Worm (Caenorhabditis elegans) whole organism, mixed stage, embryonic: ENCODE measurements around the gene taf-3.

ENCODE experiments used
- bed-3 ChIP-seq: fragments of 200-800 bp; sonication (Bioruptor generic); optimal IDR thresholded peaks from 3 replicates; lab custom pipeline; 2018; ENCODE audit warnings: mild to moderate bottlenecking, missing genetic modification characterization, moderate library complexity, missing compliant biosample characterization
- blmp-1 ChIP-seq: fragments of 150-350 bp; optimal IDR thresholded peaks from 2 replicates; lab custom pipeline; 2014; ENCODE audit warnings: missing biosample characterization, missing genetic modification characterization
- ceh-39 ChIP-seq: fragments of 150-350 bp; optimal IDR thresholded peaks from 2 replicates; lab custom pipeline; 2014; ENCODE audit warnings: missing biosample characterization, missing genetic modification characterization
- ceh-43 ChIP-seq: fragments of 200-800 bp; sonication (Bioruptor generic); optimal IDR thresholded peaks from 2 replicates; lab custom pipeline; 2018; ENCODE audit warnings: mild to moderate bottlenecking, missing genetic modification characterization, moderate library complexity, missing compliant biosample characterization
- ceh-83 ChIP-seq: fragments of 200-800 bp; sonication (Bioruptor generic); optimal IDR thresholded peaks from 2 replicates; lab custom pipeline; 2018; ENCODE audit warnings: mild to moderate bottlenecking, missing genetic modification characterization, missing compliant biosample characterization
- ces-1 ChIP-seq: fragments of 150-350 bp; optimal IDR thresholded peaks from 2 replicates; lab custom pipeline; 2014; ENCODE audit warnings: missing biosample characterization, missing genetic modification reagents, missing genetic modification characterization
- cnd-1 ChIP-seq: fragments of 200-800 bp; sonication (Bioruptor generic); optimal IDR thresholded peaks from 2 replicates; lab custom pipeline; 2018; ENCODE audit warnings: mild to moderate bottlenecking, missing genetic modification characterization, missing compliant biosample characterization
- drap-1 ChIP-seq: fragments of 200-800 bp; sonication (Bioruptor generic); optimal IDR thresholded peaks from 3 replicates; lab custom pipeline; 2018; ENCODE audit warnings: mild to moderate bottlenecking, missing genetic modification characterization, missing compliant biosample characterization
- elt-1 ChIP-seq: sonication (generic microtip); optimal IDR thresholded peaks from 2 replicates; lab custom pipeline; 2017; ENCODE audit warnings: missing genetic modification characterization, mild to moderate bottlenecking, missing compliant biosample characterization, antibody characterized with exemption, moderate library complexity, borderline replicate concordance; ENCODE audit not compliant: insufficient read depth
- elt-3 ChIP-seq: fragments of 150-350 bp; optimal IDR thresholded peaks from 2 replicates; lab custom pipeline; 2014; ENCODE audit warnings: missing biosample characterization, missing genetic modification characterization
- ham-2 ChIP-seq: fragments of 200-800 bp; sonication (Bioruptor generic); optimal IDR thresholded peaks from 2 replicates; lab custom pipeline; 2018; ENCODE audit warnings: mild to moderate bottlenecking, missing genetic modification characterization, missing compliant biosample characterization
- hlh-1 ChIP-seq: fragments of 150-350 bp; optimal IDR thresholded peaks from 2 replicates; lab custom pipeline; 2014; ENCODE audit warnings: missing biosample characterization, missing genetic modification reagents, missing genetic modification characterization
- lin-13 ChIP-seq: fragments of 150-350 bp; optimal IDR thresholded peaks from 2 replicates; lab custom pipeline; 2014; ENCODE audit warnings: missing biosample characterization, missing genetic modification characterization
- lin-32 ChIP-seq: fragments of 200-800 bp; sonication (Bioruptor generic); optimal IDR thresholded peaks from 2 replicates; lab custom pipeline; 2018; ENCODE audit warnings: mild to moderate bottlenecking, missing genetic modification characterization, missing compliant biosample characterization
- lsy-2 ChIP-seq: fragments of 150-350 bp; optimal IDR thresholded peaks from 2 replicates; lab custom pipeline; 2014; ENCODE audit warnings: missing biosample characterization, missing genetic modification characterization
- mep-1 ChIP-seq: fragments of 150-350 bp; optimal IDR thresholded peaks from 2 replicates; lab custom pipeline; 2017; ENCODE audit warnings: missing biosample characterization, missing genetic modification reagents, missing genetic modification characterization, inconsistent platforms
- mls-2 ChIP-seq: sonication (generic microtip); optimal IDR thresholded peaks from 2 replicates; lab custom pipeline; 2016; ENCODE audit warnings: mild to moderate bottlenecking, missing genetic modification characterization, moderate library complexity, missing compliant biosample characterization
- nhr-2 ChIP-seq: fragments of 150-350 bp; optimal IDR thresholded peaks from 2 replicates; lab custom pipeline; 2014; ENCODE audit warnings: missing biosample characterization, missing genetic modification characterization
- nhr-28 ChIP-seq: fragments of 150-350 bp; optimal IDR thresholded peaks from 2 replicates; lab custom pipeline; 2014; ENCODE audit warnings: missing biosample characterization, missing genetic modification characterization
- nhr-76 ChIP-seq: sonication (generic microtip); optimal IDR thresholded peaks from 2 replicates; lab custom pipeline; 2017; ENCODE audit warnings: missing biosample characterization, missing genetic modification characterization
- pha-4 ChIP-seq: fragments of 150-350 bp; optimal IDR thresholded peaks from 2 replicates; lab custom pipeline; 2018; ENCODE audit warnings: missing biosample characterization, missing genetic modification reagents, missing genetic modification characterization
- sem-2 ChIP-seq: fragments of 200-800 bp; sonication (Bioruptor generic); optimal IDR thresholded peaks from 2 replicates; lab custom pipeline; 2018; ENCODE audit warnings: mild to moderate bottlenecking, missing genetic modification characterization, missing compliant biosample characterization
- snpc-4 ChIP-seq: fragments of 150-350 bp; optimal IDR thresholded peaks from 2 replicates; lab custom pipeline; 2014; ENCODE audit warnings: missing biosample characterization, missing genetic modification characterization
- sptf-1 ChIP-seq: sonication (generic microtip); optimal IDR thresholded peaks from 2 replicates; lab custom pipeline; 2017; ENCODE audit warnings: mild to moderate bottlenecking, missing genetic modification characterization, moderate library complexity, missing compliant biosample characterization
- tbx-8 ChIP-seq: fragments of 200-800 bp; sonication (Bioruptor generic); optimal IDR thresholded peaks from 2 replicates; lab custom pipeline; 2018; ENCODE audit warnings: mild to moderate bottlenecking, missing genetic modification characterization, moderate library complexity, missing compliant biosample characterization
- unc-120 ChIP-seq: sonication (generic microtip); optimal IDR thresholded peaks from 2 replicates; lab custom pipeline; 2017; ENCODE audit warnings: missing genetic modification characterization, missing compliant biosample characterization; ENCODE audit not compliant: poor library complexity, severe bottlenecking
- unc-39 ChIP-seq: fragments of 150-350 bp; optimal IDR thresholded peaks from 2 replicates; lab custom pipeline; 2014; ENCODE audit warnings: missing biosample characterization, missing genetic modification characterization
- unc-62 ChIP-seq: fragments of 150-350 bp; optimal IDR thresholded peaks from 2 replicates; lab custom pipeline; 2014; ENCODE audit warnings: missing biosample characterization, missing genetic modification reagents, missing genetic modification characterization
- zip-8 ChIP-seq: fragments of 150-350 bp; optimal IDR thresholded peaks from 2 replicates; lab custom pipeline; 2014; ENCODE audit warnings: missing biosample characterization, missing genetic modification characterization
- ztf-11 ChIP-seq: fragments of 150-350 bp; optimal IDR thresholded peaks from 2 replicates; lab custom pipeline; 2014; ENCODE audit warnings: missing biosample characterization, missing genetic modification characterization

The taf-3 gene

DNA sequence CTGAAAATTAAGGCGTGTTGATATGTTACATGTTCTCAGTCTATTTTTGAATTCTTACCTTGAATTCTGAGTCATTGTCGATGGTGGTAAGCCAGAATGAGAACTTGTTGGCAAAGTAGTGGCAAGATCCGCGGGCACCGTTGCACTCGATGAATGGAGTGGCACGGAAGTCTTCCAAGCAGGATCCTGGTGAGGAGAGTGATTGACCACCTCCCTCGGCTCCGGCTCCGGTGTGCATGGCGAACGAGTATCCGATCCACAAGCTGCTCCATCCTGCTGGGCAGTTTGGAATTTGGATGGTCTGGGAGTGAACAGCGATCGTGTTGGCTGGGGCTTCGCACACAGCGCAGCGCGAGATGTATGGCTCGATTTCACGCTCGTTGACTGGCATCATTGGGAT lies 48.9 kb downstream of the taf-3 start:
- TF ChIP-seq unc-62 (GFP tag; lab: Kevin White, UChicago) (no peak), blmp-1 (tag; lab: Kevin White, UChicago) (no peak), hlh-1 (tag; lab: Kevin White, UChicago) (no peak), ceh-43 (GFP tag; lab: Kevin White, UChicago) (no peak), nhr-76 (no peak), snpc-4 (no peak), ces-1 (GFP tag; lab: Kevin White, UChicago) (no peak), mls-2 (tag; lab: Kevin White, UChicago) (no peak), zip-8 (tag; lab: Kevin White, UChicago) (no peak), sem-2 (GFP tag; lab: Kevin White, UChicago) (no peak), elt-3 (no peak), nhr-2 (tag; lab: Kevin White, UChicago) (no peak), pha-4 (tag; lab: Kevin White, UChicago) (no peak), sptf-1 (tag; lab: Kevin White, UChicago) (no peak)

DNA sequence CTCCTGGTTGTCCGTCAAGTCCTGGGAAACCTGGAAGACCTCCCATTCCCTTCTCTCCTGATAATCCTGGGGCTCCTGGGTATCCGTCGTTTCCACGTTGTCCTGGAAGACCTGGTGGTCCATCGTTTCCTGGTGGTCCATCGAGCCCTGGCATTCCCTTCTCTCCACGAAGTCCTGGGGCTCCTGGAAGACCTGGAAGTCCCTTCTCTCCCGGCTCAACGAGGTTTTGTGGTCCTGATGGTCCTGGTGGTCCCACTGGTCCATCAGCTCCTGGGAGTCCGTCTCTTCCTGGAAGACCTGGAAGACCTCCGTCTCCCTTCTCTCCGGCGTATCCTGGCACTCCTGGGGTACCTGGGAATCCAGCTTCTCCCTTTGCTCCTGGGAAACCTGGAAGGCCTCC lies 49.7 kb downstream of the taf-3 start:
- TF ChIP-seq ceh-39 (tag; lab: Kevin White, UChicago) (no peak), cnd-1 (tag; lab: Kevin White, UChicago) (no peak), unc-39 (tag; lab: Kevin White, UChicago) (no peak), lin-13 (tag; lab: Kevin White, UChicago) (no peak), nhr-28 (tag; lab: Kevin White, UChicago) (no peak), ztf-11 (tag; lab: Kevin White, UChicago) (no peak), mep-1 (tag; lab: Kevin White, UChicago) (no peak), ceh-43 (GFP tag; lab: Kevin White, UChicago) (no peak), mls-2 (tag; lab: Kevin White, UChicago) (no peak), pha-4 (tag; lab: Kevin White, UChicago) (no peak), bed-3 (no peak), ceh-83 (GFP tag; lab: Kevin White, UChicago) (no peak), hlh-1 (tag; lab: Kevin White, UChicago) (no peak), ham-2 (GFP tag; lab: Kevin White, UChicago) (no peak)

DNA sequence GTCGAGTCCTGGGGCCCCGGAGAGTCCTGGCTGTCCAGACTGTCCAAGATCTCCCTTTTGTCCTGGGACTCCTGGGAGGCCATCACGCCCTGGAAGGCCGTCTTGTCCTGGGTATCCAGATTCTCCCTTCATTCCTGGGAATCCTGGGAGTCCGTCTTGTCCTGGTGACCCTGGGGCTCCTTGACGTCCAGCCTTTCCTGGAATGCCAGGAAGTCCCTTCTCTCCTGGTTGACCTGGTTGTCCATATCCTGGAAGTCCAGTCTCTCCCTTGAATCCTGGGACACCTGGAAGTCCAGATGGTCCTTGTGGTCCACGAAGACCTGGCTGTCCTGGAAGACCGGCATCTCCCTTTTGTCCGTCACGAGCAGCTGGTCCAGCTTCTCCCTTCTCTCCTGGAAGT lies 50.8 kb downstream of the taf-3 start:
- no peak for TF ChIP-seq snpc-4
- no peak for TF ChIP-seq unc-120 (tag; lab: Kevin White, UChicago)
- TF ChIP-seq elt-1 (tag; lab: Kevin White, UChicago): no peak
- no peak for TF ChIP-seq mls-2 (tag; lab: Kevin White, UChicago)
- TF ChIP-seq sptf-1 (tag; lab: Kevin White, UChicago): no peak

DNA sequence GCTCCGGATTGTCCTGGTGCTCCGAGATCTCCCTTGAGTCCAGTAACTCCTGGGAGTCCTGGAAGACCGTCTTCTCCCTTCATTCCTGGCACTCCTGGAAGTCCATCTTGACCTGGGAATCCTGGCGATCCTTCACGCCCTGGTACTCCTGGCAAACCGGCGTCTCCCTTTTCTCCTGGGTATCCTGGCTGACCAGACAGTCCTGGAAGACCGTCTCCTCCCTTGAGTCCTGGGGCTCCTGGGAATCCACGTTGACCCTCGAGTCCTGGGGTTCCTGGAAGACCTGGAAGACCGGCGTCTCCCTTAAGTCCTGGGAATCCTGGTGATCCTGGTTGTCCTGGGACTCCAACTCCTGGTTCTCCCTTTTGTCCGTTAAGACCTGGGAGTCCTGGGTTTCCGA lies 51.8 kb downstream of the taf-3 start:
- TF ChIP-seq ces-1 (GFP tag; lab: Kevin White, UChicago) (no peak), unc-120 (tag; lab: Kevin White, UChicago) (no peak), unc-39 (tag; lab: Kevin White, UChicago) (no peak), ceh-43 (GFP tag; lab: Kevin White, UChicago) (no peak), blmp-1 (tag; lab: Kevin White, UChicago) (no peak), elt-3 (no peak), lsy-2 (tag; lab: Kevin White, UChicago) (no peak), lin-13 (tag; lab: Kevin White, UChicago) (no peak), sem-2 (GFP tag; lab: Kevin White, UChicago) (no peak), lin-32 (GFP tag; lab: Kevin White, UChicago) (no peak), zip-8 (tag; lab: Kevin White, UChicago) (no peak), cnd-1 (tag; lab: Kevin White, UChicago) (no peak), elt-1 (tag; lab: Kevin White, UChicago) (no peak), nhr-28 (tag; lab: Kevin White, UChicago) (no peak), sptf-1 (tag; lab: Kevin White, UChicago) (no peak), ham-2 (GFP tag; lab: Kevin White, UChicago) (no peak), drap-1 (no peak), snpc-4 (no peak), tbx-8 (GFP tag; lab: Kevin White, UChicago) (no peak)

DNA sequence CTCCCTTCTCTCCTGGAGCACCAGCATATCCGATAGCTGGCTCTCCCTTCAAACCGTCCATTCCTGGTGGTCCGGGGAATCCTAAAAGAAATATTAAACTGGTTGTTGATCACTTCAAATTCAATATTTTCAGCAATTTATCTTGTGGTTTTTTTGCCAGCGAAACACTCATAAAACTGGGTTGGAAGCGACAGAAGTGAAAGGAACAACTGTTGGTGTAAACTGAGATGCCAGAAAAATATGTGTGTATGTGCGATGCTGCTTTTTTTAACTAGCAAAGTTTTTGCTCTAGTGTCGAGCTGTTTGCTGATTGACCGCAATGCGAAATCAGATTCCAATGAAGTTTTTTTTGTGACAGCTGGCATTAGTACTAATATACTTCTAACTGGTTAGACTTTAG lies 55.0 kb downstream of the taf-3 start:
- TF ChIP-seq elt-3 (no peak), unc-39 (tag; lab: Kevin White, UChicago) (no peak), ham-2 (GFP tag; lab: Kevin White, UChicago) (no peak), ceh-83 (GFP tag; lab: Kevin White, UChicago) (no peak), hlh-1 (tag; lab: Kevin White, UChicago) (peak; percentile 47)
